Fruit fly (Drosophila melanogaster) whole organism, embryonic: ENCODE measurements around the gene CG42828.

Source experiments
- Adf1 ChIP-seq: fragments of 200-800 bp; sonication (Bioruptor generic); IDR thresholded peaks from 2 replicates; pipeline ENCODE4 v1.3.6; 2022; ENCODE audit warnings: missing biosample characterization, missing genetic modification characterization
- Asciz ChIP-seq: fragments of 200-800 bp; sonication (Bioruptor generic); optimal IDR thresholded peaks from 2 replicates; lab custom pipeline; 2017; ENCODE audit warnings: missing biosample characterization, mild to moderate bottlenecking, missing genetic modification characterization, missing genetic modification reagents
- CG10209 ChIP-seq: fragments of 200-800 bp; sonication (Bioruptor generic); optimal IDR thresholded peaks from 3 replicates; lab custom pipeline; 2017; ENCODE audit warnings: missing biosample characterization, mild to moderate bottlenecking, missing genetic modification characterization, missing genetic modification reagents
- CG10366 ChIP-seq: fragments of 200-800 bp; sonication (Bioruptor generic); IDR thresholded peaks from 2 replicates; pipeline ENCODE4 v1.3.6; 2022; ENCODE audit warnings: missing biosample characterization, missing genetic modification characterization
- CG12744 ChIP-seq: fragments of 200-800 bp; sonication (Bioruptor generic); optimal IDR thresholded peaks from 2 replicates; lab custom pipeline; 2016; ENCODE audit warnings: missing biosample characterization, missing genetic modification characterization
- CG13296 ChIP-seq: fragments of 200-800 bp; sonication (Bioruptor generic); optimal IDR thresholded peaks from 3 replicates; lab custom pipeline; 2018; ENCODE audit warnings: missing biosample characterization, mild to moderate bottlenecking, missing genetic modification characterization
- CG13424 ChIP-seq: fragments of 200-800 bp; sonication (Bioruptor generic); optimal IDR thresholded peaks from 2 replicates; lab custom pipeline; 2019; ENCODE audit warnings: missing biosample characterization, mild to moderate bottlenecking, missing genetic modification characterization, moderate library complexity
- CG14050 ChIP-seq: fragments of 200-800 bp; sonication (Bioruptor generic); IDR thresholded peaks from 3 replicates; pipeline ENCODE4 v1.3.6; 2022; ENCODE audit warnings: missing biosample characterization, missing genetic modification characterization
- CG14710 ChIP-seq: fragments of 200-800 bp; sonication (Bioruptor generic); optimal IDR thresholded peaks from 3 replicates; lab custom pipeline; 2019; ENCODE audit warnings: missing biosample characterization, mild to moderate bottlenecking, missing genetic modification characterization, moderate library complexity
- CG15073 ChIP-seq: fragments of 200-800 bp; sonication (Bioruptor generic); optimal IDR thresholded peaks from 2 replicates; lab custom pipeline; 2016; ENCODE audit warnings: missing biosample characterization, missing genetic modification characterization
- CG15514 ChIP-seq: fragments of 200-800 bp; sonication (Bioruptor generic); optimal IDR thresholded peaks from 3 replicates; lab custom pipeline; 2017; ENCODE audit warnings: missing biosample characterization, missing genetic modification characterization, mild to moderate bottlenecking, moderate library complexity, missing genetic modification reagents
- CG16815 ChIP-seq: fragments of 200-800 bp; sonication (Bioruptor generic); optimal IDR thresholded peaks from 3 replicates; lab custom pipeline; 2017; ENCODE audit warnings: missing biosample characterization, mild to moderate bottlenecking, missing genetic modification characterization
- CG17361 ChIP-seq: fragments of 200-800 bp; sonication (Bioruptor generic); IDR thresholded peaks from 3 replicates; pipeline ENCODE4 v1.3.6; 2022; ENCODE audit warnings: missing biosample characterization, missing genetic modification characterization
- CG18599 ChIP-seq: fragments of 200-800 bp; sonication (Bioruptor generic); optimal IDR thresholded peaks from 3 replicates; lab custom pipeline; 2017; ENCODE audit warnings: missing biosample characterization, missing genetic modification characterization, mild to moderate bottlenecking, moderate library complexity, missing genetic modification reagents
- CG30020 ChIP-seq: fragments of 200-800 bp; optimal IDR thresholded peaks from 2 replicates; lab custom pipeline; 2019; ENCODE audit warnings: missing biosample characterization, mild to moderate bottlenecking, missing genetic modification characterization, moderate library complexity
- CG30403 ChIP-seq: fragments of 200-800 bp; sonication (Bioruptor generic); optimal IDR thresholded peaks from 3 replicates; lab custom pipeline; 2016; ENCODE audit warnings: missing biosample characterization, missing genetic modification characterization
- CG31224 ChIP-seq: fragments of 200-800 bp; sonication (Bioruptor generic); IDR thresholded peaks from 2 replicates; pipeline ENCODE4 v1.3.6; 2022; ENCODE audit warnings: missing biosample characterization, missing genetic modification characterization
- CG34422 ChIP-seq: fragments of 200-800 bp; sonication (Bioruptor generic); IDR thresholded peaks from 3 replicates; pipeline ENCODE4 v1.3.6; 2022; ENCODE audit warnings: missing biosample characterization, missing genetic modification characterization
- CG6175 ChIP-seq: fragments of 200-800 bp; sonication (Bioruptor generic); IDR thresholded peaks from 3 replicates; pipeline ENCODE4 v1.3.6; 2022; ENCODE audit warnings: missing biosample characterization, missing genetic modification characterization
- CG6765 ChIP-seq: fragments of 200-800 bp; sonication (Bioruptor generic); optimal IDR thresholded peaks from 3 replicates; lab custom pipeline; 2017; ENCODE audit warnings: missing biosample characterization, mild to moderate bottlenecking, missing genetic modification characterization
- CG7786 ChIP-seq: fragments of 200-800 bp; sonication (Bioruptor generic); optimal IDR thresholded peaks from 2 replicates; lab custom pipeline; 2016; ENCODE audit warnings: missing biosample characterization, missing genetic modification characterization
- CG8388 ChIP-seq: fragments of 200-800 bp; sonication (Bioruptor generic); optimal IDR thresholded peaks from 2 replicates; lab custom pipeline; 2019; ENCODE audit warnings: missing biosample characterization, mild to moderate bottlenecking, missing genetic modification characterization, moderate library complexity
- CG9932 ChIP-seq: fragments of 200-800 bp; sonication (Bioruptor generic); IDR thresholded peaks from 2 replicates; pipeline ENCODE4 v1.3.6; 2022; ENCODE audit warnings: missing biosample characterization, missing genetic modification characterization
- CrebB ChIP-seq: fragments of 200-800 bp; sonication (Bioruptor generic); optimal IDR thresholded peaks from 3 replicates; lab custom pipeline; 2018; ENCODE audit warnings: missing biosample characterization, mild to moderate bottlenecking, missing genetic modification characterization
- Dek ChIP-seq: fragments of 200-800 bp; sonication (Bioruptor generic); optimal IDR thresholded peaks from 3 replicates; lab custom pipeline; 2019; ENCODE audit warnings: missing biosample characterization, mild to moderate bottlenecking, missing genetic modification characterization, moderate library complexity
- Dfd ChIP-seq, 2 experiments: fragments of >200 bp; optimal IDR thresholded peaks; 2 replicates each; lab custom pipeline; 2017; ENCODE audit warnings: missing biosample characterization in 2 of 2, missing genetic modification characterization in 2 of 2
- HLH54F ChIP-seq: fragments of 200-800 bp; sonication (Bioruptor generic); optimal IDR thresholded peaks from 3 replicates; lab custom pipeline; 2016; ENCODE audit warnings: missing biosample characterization, missing genetic modification characterization
- HLHmδ ChIP-seq: fragments of 200-800 bp; sonication (Bioruptor generic); optimal IDR thresholded peaks from 2 replicates; lab custom pipeline; 2018; ENCODE audit warnings: missing biosample characterization, mild to moderate bottlenecking, missing genetic modification characterization, moderate library complexity
- Hsf ChIP-seq: fragments of 200-800 bp; sonication (Bioruptor generic); optimal IDR thresholded peaks from 3 replicates; lab custom pipeline; 2016; ENCODE audit warnings: missing biosample characterization, missing genetic modification characterization
- Lim3 ChIP-seq: fragments of 200-800 bp; sonication (Bioruptor generic); IDR thresholded peaks from 2 replicates; pipeline ENCODE4 v1.3.6; 2022; ENCODE audit warnings: missing biosample characterization, missing genetic modification characterization
- Lpt ChIP-seq: fragments of >200 bp; optimal IDR thresholded peaks from 2 replicates; lab custom pipeline; 2018; ENCODE audit warnings: missing biosample characterization, missing genetic modification characterization
- MTF-1 ChIP-seq: fragments of 200-800 bp; sonication (Bioruptor generic); optimal IDR thresholded peaks from 2 replicates; lab custom pipeline; 2018; ENCODE audit warnings: missing biosample characterization, mild to moderate bottlenecking, missing genetic modification characterization, borderline replicate concordance
- Poxn ChIP-seq: fragments of 200-800 bp; sonication (Bioruptor generic); IDR thresholded peaks from 2 replicates; pipeline ENCODE4 v1.3.6; 2022; ENCODE audit warnings: missing biosample characterization, missing genetic modification characterization
- Six4 ChIP-seq: fragments of 200-800 bp; sonication (Bioruptor generic); optimal IDR thresholded peaks from 2 replicates; lab custom pipeline; 2016; ENCODE audit warnings: missing biosample characterization, missing genetic modification characterization
- Stat92E ChIP-seq, 3 experiments: fragments of >200 bp in 2 of 3; fragments of 200-800 bp in 1 of 3; sonication (Bioruptor generic) in 1 of 3; optimal IDR thresholded peaks; 2 replicates each; lab custom pipeline; 2017 to 2019; ENCODE audit warnings: missing biosample characterization in 3 of 3, missing genetic modification characterization in 3 of 3, mild to moderate bottlenecking in 1 of 3, moderate library complexity in 1 of 3
- Usf ChIP-seq: fragments of 200-800 bp; sonication (Bioruptor generic); optimal IDR thresholded peaks from 2 replicates; lab custom pipeline; 2017; ENCODE audit warnings: missing genotype, missing biosample characterization, missing genetic modification characterization
- Vsx1 ChIP-seq: fragments of 200-800 bp; sonication (Bioruptor generic); optimal IDR thresholded peaks from 2 replicates; lab custom pipeline; 2017; ENCODE audit warnings: missing biosample characterization, mild to moderate bottlenecking, missing genetic modification characterization, missing genetic modification reagents
- az2 ChIP-seq: fragments of 200-800 bp; sonication (Bioruptor generic); optimal IDR thresholded peaks from 3 replicates; lab custom pipeline; 2016; ENCODE audit warnings: missing biosample characterization, missing genetic modification characterization
- bigmax ChIP-seq: fragments of 200-800 bp; sonication (Bioruptor generic); optimal IDR thresholded peaks from 2 replicates; lab custom pipeline; 2018; ENCODE audit warnings: missing biosample characterization, mild to moderate bottlenecking, missing genetic modification characterization
- cad ChIP-seq: fragments of >200 bp; optimal IDR thresholded peaks from 2 replicates; lab custom pipeline; 2017; ENCODE audit warnings: missing biosample characterization, missing genetic modification characterization
- en ChIP-seq: fragments of 200-800 bp; sonication (Bioruptor generic); optimal IDR thresholded peaks from 2 replicates; lab custom pipeline; 2016; ENCODE audit warnings: missing biosample characterization, missing genetic modification characterization
- grn ChIP-seq: fragments of 200-800 bp; sonication (Bioruptor generic); optimal IDR thresholded peaks from 3 replicates; lab custom pipeline; 2017; ENCODE audit warnings: missing biosample characterization, missing genetic modification characterization
- h ChIP-seq: fragments of >200 bp; optimal IDR thresholded peaks from 2 replicates; lab custom pipeline; 2017
- hbn ChIP-seq: fragments of 200-800 bp; sonication (Bioruptor generic); IDR thresholded peaks from 2 replicates; pipeline ENCODE4 v1.3.6; 2022; ENCODE audit warnings: missing biosample characterization, missing genetic modification characterization; ENCODE audit not compliant: partially characterized antibody
- inv ChIP-seq: fragments of 200-800 bp; sonication (Bioruptor generic); IDR thresholded peaks from 2 replicates; pipeline ENCODE4 v1.3.6; 2022; ENCODE audit warnings: missing biosample characterization, missing genetic modification characterization; ENCODE audit not compliant: partially characterized antibody
- knrl ChIP-seq: fragments of 200-800 bp; sonication (Bioruptor generic); IDR thresholded peaks from 3 replicates; pipeline ENCODE4 v1.3.6; 2022; ENCODE audit warnings: missing biosample characterization, missing genetic modification characterization; ENCODE audit not compliant: partially characterized antibody
- phol ChIP-seq: fragments of 200-800 bp; sonication (Bioruptor generic); optimal IDR thresholded peaks from 3 replicates; lab custom pipeline; 2018; ENCODE audit warnings: missing biosample characterization, mild to moderate bottlenecking, missing genetic modification characterization, moderate library complexity
- ro ChIP-seq: fragments of 200-800 bp; sonication (Bioruptor generic); IDR thresholded peaks from 2 replicates; pipeline ENCODE4 v1.3.6; 2022; ENCODE audit warnings: missing biosample characterization, missing genetic modification characterization
- sens ChIP-seq: fragments of 200-800 bp; sonication (Bioruptor generic); peaks from one replicate; lab custom pipeline; 2016; ENCODE audit warnings: missing biosample characterization, missing genetic modification characterization
- sisA ChIP-seq: fragments of 200-800 bp; sonication (Bioruptor generic); IDR thresholded peaks from 2 replicates; pipeline ENCODE4 v1.3.6; 2022; ENCODE audit warnings: missing biosample characterization, missing genetic modification characterization
- tup ChIP-seq: fragments of 200-800 bp; sonication (Bioruptor generic); optimal IDR thresholded peaks from 2 replicates; lab custom pipeline; 2016; ENCODE audit warnings: missing biosample characterization, mild to moderate bottlenecking, missing genetic modification characterization, moderate library complexity

Gene CG42828

dm6 chr3R:23346893-23347396 lies 26.6 kb upstream of the CG42828 start (continued):
- TF ChIP-seq inv (GFP tag; lab: Robert Waterston, UW) = no peak
- TF ChIP-seq CG14050 (GFP tag; lab: Robert Waterston, UW) = no peak
- TF ChIP-seq Dek = peak; percentile 14
- TF ChIP-seq knrl (GFP tag; lab: Robert Waterston, UW) = no peak
- TF ChIP-seq phol (tag; lab: Kevin White, UChicago) = peak; percentile 64
- no peak for TF ChIP-seq CG7786
- TF ChIP-seq MTF-1 (GFP tag; lab: Kevin White, UChicago) = no peak
- 0 out of 2 replicates have a peak, but pooled peaks have one; percentile 17 for TF ChIP-seq CG9932 (GFP tag; lab: Robert Waterston, UW)
- peak; percentile 53 for TF ChIP-seq CG30403 (GFP tag; lab: Kevin White, UChicago)
- TF ChIP-seq CG34422 (GFP tag; lab: Robert Waterston, UW) = 0 out of 3 replicates have a peak, but pooled peaks have one; percentile 32
- peak; percentile 40 for TF ChIP-seq az2
- TF ChIP-seq CG10366 (GFP tag; lab: Robert Waterston, UW) = peak; percentile 29
- TF ChIP-seq CG10209 (GFP tag; lab: Kevin White, UChicago) = peak; percentile 49
- TF ChIP-seq CrebB = no peak
- TF ChIP-seq en = no peak
- no peak for TF ChIP-seq ro (GFP tag; lab: Robert Waterston, UW)
- TF ChIP-seq HLHmδ (GFP tag; lab: Kevin White, UChicago) = no peak
- TF ChIP-seq CG8388 (GFP tag; lab: Kevin White, UChicago) = peak; percentile 51
- peak; percentile 63 for TF ChIP-seq CG14710 (tag; lab: Kevin White, UChicago)
- TF ChIP-seq Six4 (GFP tag; lab: Kevin White, UChicago) = peak; percentile 49
- TF ChIP-seq tup = no peak
- TF ChIP-seq bigmax (GFP tag; lab: Kevin White, UChicago) = no peak
- no peak for TF ChIP-seq CG15073
- TF ChIP-seq CG13296 = no peak
- TF ChIP-seq Asciz (GFP tag; lab: Kevin White, UChicago) = peak; percentile 24
- TF ChIP-seq CG18599 (GFP tag; lab: Kevin White, UChicago) = peak; percentile 2
- no peak for TF ChIP-seq Lim3 (GFP tag; lab: Robert Waterston, UW)
- TF ChIP-seq CG6175 (GFP tag; lab: Robert Waterston, UW) = no peak; the same call in 2 of the 3 replicates
- peak; percentile 86 for TF ChIP-seq CG17361 (GFP tag; lab: Robert Waterston, UW)
- TF ChIP-seq sens (GFP tag; lab: Kevin White, UChicago) = peak; percentile 83
- no peak for TF ChIP-seq Usf
- no peak for TF ChIP-seq h (lab: Kevin White, UChicago)
- no peak for TF ChIP-seq Dfd (GFP tag; optimal IDR thresholded peaks at IDR 0.05; lab: Kevin White, UChicago)
- no peak for TF ChIP-seq hbn (GFP tag; lab: Robert Waterston, UW)
- TF ChIP-seq HLH54F (GFP tag; lab: Kevin White, UChicago) = no peak
- no peak for TF ChIP-seq CG15514 (GFP tag; lab: Kevin White, UChicago)
- TF ChIP-seq Stat92E (GFP tag; optimal IDR thresholded peaks at IDR 0.05; lab: Kevin White, UChicago) = no peak
- TF ChIP-seq Poxn (GFP tag; lab: Robert Waterston, UW) = no peak
- TF ChIP-seq CG6765 (GFP tag; lab: Kevin White, UChicago) = no peak
- TF ChIP-seq CG31224 (GFP tag; lab: Robert Waterston, UW) = no peak; the same call in 1 of the 2 replicates
- no peak for TF ChIP-seq CG30020 (tag; lab: Kevin White, UChicago)
- TF ChIP-seq Adf1 (GFP tag; lab: Robert Waterston, UW) = no peak
- TF ChIP-seq sisA (GFP tag; lab: Robert Waterston, UW) = peak; percentile 32; the same call in 1 of the 2 replicates
- no peak for TF ChIP-seq Hsf
- no peak for TF ChIP-seq Vsx1 (GFP tag; lab: Kevin White, UChicago)
- peak; percentile 16 for TF ChIP-seq CG16815 (GFP tag; lab: Kevin White, UChicago)
- TF ChIP-seq cad (GFP tag; lab: Kevin White, UChicago) = no peak
- TF ChIP-seq CG13424 (tag; lab: Kevin White, UChicago) = peak; percentile 45
- no peak for TF ChIP-seq Lpt
- TF ChIP-seq CG12744 (GFP tag; lab: Kevin White, UChicago) = no peak
- no peak for TF ChIP-seq grn (GFP tag; lab: Kevin White, UChicago)
